Worm (Caenorhabditis elegans): ENCODE measurements around the gene fbxa-143.

DNA sequence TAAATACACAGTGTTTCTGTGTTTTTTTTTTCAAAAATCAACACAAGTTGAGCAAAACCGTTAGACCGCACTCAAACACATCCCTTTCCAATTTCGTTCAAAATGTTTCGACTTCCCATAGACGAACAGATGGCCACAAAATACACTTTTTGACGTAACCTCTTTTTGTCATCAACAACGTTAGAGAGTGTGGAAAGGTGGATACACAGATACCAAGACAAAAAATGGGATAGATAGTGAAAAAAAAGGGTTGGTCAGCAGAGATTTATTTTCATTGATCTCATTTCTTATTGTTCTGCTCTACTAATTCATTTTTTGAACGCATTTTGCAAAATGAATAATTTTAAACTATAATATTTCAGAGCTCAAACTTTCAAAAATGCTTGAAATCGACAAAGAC is 32.4 kb downstream of the fbxa-143 start:
- TF ChIP-seq hlh-15 (tag; optimal IDR thresholded peaks at IDR 0.05) (no peak), ceh-18 (tag; optimal IDR thresholded peaks at IDR 0.05) (no peak), unc-55 (GFP tag; optimal IDR thresholded peaks at IDR 0.05) (no peak), ceh-19 (GFP tag; optimal IDR thresholded peaks at IDR 0.05) (no peak), ceh-6 (GFP tag; optimal IDR thresholded peaks at IDR 0.05) (no peak), nhr-11 (tag; optimal IDR thresholded peaks at IDR 0.05) (no peak), ref-2 (tag; optimal IDR thresholded peaks at IDR 0.05) (no peak), rnt-1 (tag; optimal IDR thresholded peaks at IDR 0.05) (no peak), syd-9 (tag; optimal IDR thresholded peaks at IDR 0.05) (no peak), hlh-8 (tag; optimal IDR thresholded peaks at IDR 0.05) (no peak), lin-11 (tag; optimal IDR thresholded peaks at IDR 0.05) (no peak), pha-4 (tag; optimal IDR thresholded peaks at IDR 0.05) (no peak), fkh-10 (GFP tag; optimal IDR thresholded peaks at IDR 0.05) (no peak), ets-4 (tag; optimal IDR thresholded peaks at IDR 0.05) (no peak)

Data from whole organism, late embryonic.